Fruit fly (Drosophila melanogaster) whole organism, pupa: ENCODE data around the gene kuz.

Experiments used
- CG10348 ChIP-seq: fragments of 200-800 bp; sonication (Bioruptor generic); IDR thresholded peaks from 2 replicates; pipeline ENCODE4 v1.3.6; 2022; ENCODE audit warnings: missing biosample characterization, missing genetic modification characterization
- CG12605 ChIP-seq: fragments of 200-800 bp; sonication (Bioruptor generic); IDR thresholded peaks from 2 replicates; pipeline ENCODE4 v1.3.6; 2022; ENCODE audit warnings: missing biosample characterization, missing genetic modification characterization
- CG13204 ChIP-seq: fragments of 200-800 bp; sonication (Bioruptor generic); optimal IDR thresholded peaks from 2 replicates; lab custom pipeline; 2018; ENCODE audit warnings: missing biosample characterization, mild to moderate bottlenecking, missing genetic modification characterization, moderate library complexity
- CG14655 ChIP-seq: fragments of 200-800 bp; sonication (Bioruptor generic); optimal IDR thresholded peaks from 3 replicates; lab custom pipeline; 2017; ENCODE audit warnings: mild to moderate bottlenecking, missing biosample characterization, missing genetic modification reagents, missing genetic modification characterization
- CG15710 ChIP-seq: fragments of 200-800 bp; sonication (Bioruptor generic); optimal IDR thresholded peaks from 2 replicates; lab custom pipeline; 2018; ENCODE audit warnings: missing biosample characterization, mild to moderate bottlenecking, missing genetic modification characterization, moderate library complexity
- CG17806 ChIP-seq: fragments of 200-800 bp; sonication (Bioruptor generic); optimal IDR thresholded peaks from 2 replicates; lab custom pipeline; 2018; ENCODE audit warnings: missing biosample characterization, mild to moderate bottlenecking, missing genetic modification characterization, moderate library complexity
- CG32121 ChIP-seq: fragments of 200-800 bp; sonication (Bioruptor generic); IDR thresholded peaks from 2 replicates; pipeline ENCODE4 v1.3.6; 2022; ENCODE audit warnings: missing biosample characterization, missing genetic modification characterization
- CG34367 ChIP-seq: fragments of 200-800 bp; sonication (Bioruptor generic); optimal IDR thresholded peaks from 2 replicates; lab custom pipeline; 2018; ENCODE audit warnings: missing biosample characterization, mild to moderate bottlenecking, missing genetic modification characterization
- CG4496 ChIP-seq: fragments of 200-800 bp; sonication (Bioruptor generic); IDR thresholded peaks from 3 replicates; pipeline ENCODE4 v1.3.6; 2022; ENCODE audit warnings: missing biosample characterization, missing genetic modification characterization
- CG8159 ChIP-seq: fragments of 200-800 bp; sonication (Bioruptor generic); optimal IDR thresholded peaks from 3 replicates; lab custom pipeline; 2018; ENCODE audit warnings: missing biosample characterization, mild to moderate bottlenecking, missing genetic modification characterization, moderate library complexity
- CG8301 ChIP-seq: fragments of 200-800 bp; sonication (Bioruptor generic); optimal IDR thresholded peaks from 2 replicates; lab custom pipeline; 2018; ENCODE audit warnings: missing biosample characterization, mild to moderate bottlenecking, missing genetic modification characterization
- CG9948 ChIP-seq: fragments of 200-800 bp; sonication (Bioruptor generic); optimal IDR thresholded peaks from 2 replicates; lab custom pipeline; 2018; ENCODE audit warnings: missing biosample characterization, mild to moderate bottlenecking, missing genetic modification characterization, moderate library complexity
- D1 ChIP-seq: fragments of 200-800 bp; sonication (Bioruptor generic); optimal IDR thresholded peaks from 2 replicates; lab custom pipeline; 2018; ENCODE audit warnings: missing biosample characterization, mild to moderate bottlenecking, missing genetic modification characterization, moderate library complexity
- EcR ChIP-seq: fragments of 200-800 bp; sonication (Bioruptor generic); optimal IDR thresholded peaks from 3 replicates; lab custom pipeline; 2019; ENCODE audit warnings: missing biosample characterization, missing genetic modification characterization, mild to moderate bottlenecking, moderate library complexity, missing genetic modification reagents
- Ets98B ChIP-seq: fragments of 200-800 bp; sonication (Bioruptor generic); IDR thresholded peaks from 2 replicates; pipeline ENCODE4 v1.3.6; 2022; ENCODE audit warnings: missing biosample characterization, missing genetic modification characterization
- Pif1A ChIP-seq: fragments of 200-800 bp; sonication (Bioruptor generic); optimal IDR thresholded peaks from 3 replicates; lab custom pipeline; 2016; ENCODE audit warnings: missing biosample characterization, missing genetic modification characterization
- Pif1B ChIP-seq: fragments of 200-800 bp; sonication (Bioruptor generic); optimal IDR thresholded peaks from 3 replicates; lab custom pipeline; 2016; ENCODE audit warnings: missing biosample characterization, missing genetic modification characterization
- Snoo ChIP-seq: fragments of 200-800 bp; sonication (Bioruptor generic); optimal IDR thresholded peaks from 3 replicates; lab custom pipeline; 2017; ENCODE audit warnings: missing biosample characterization, mild to moderate bottlenecking, missing genetic modification characterization, inconsistent platforms
- fd96Ca ChIP-seq: fragments of 200-800 bp; sonication (Bioruptor generic); IDR thresholded peaks from 3 replicates; pipeline ENCODE4 v1.3.6; 2022; ENCODE audit warnings: missing biosample characterization, missing genetic modification characterization
- gl ChIP-seq: fragments of 200-800 bp; sonication (Bioruptor generic); optimal IDR thresholded peaks from 2 replicates; lab custom pipeline; 2018; ENCODE audit warnings: missing biosample characterization, mild to moderate bottlenecking, missing genetic modification characterization
- rn ChIP-seq: fragments of 200-800 bp; sonication (Bioruptor generic); IDR thresholded peaks from 2 replicates; pipeline ENCODE4 v1.3.6; 2022; ENCODE audit warnings: missing biosample characterization, missing genetic modification characterization

The kuz gene

DNA sequence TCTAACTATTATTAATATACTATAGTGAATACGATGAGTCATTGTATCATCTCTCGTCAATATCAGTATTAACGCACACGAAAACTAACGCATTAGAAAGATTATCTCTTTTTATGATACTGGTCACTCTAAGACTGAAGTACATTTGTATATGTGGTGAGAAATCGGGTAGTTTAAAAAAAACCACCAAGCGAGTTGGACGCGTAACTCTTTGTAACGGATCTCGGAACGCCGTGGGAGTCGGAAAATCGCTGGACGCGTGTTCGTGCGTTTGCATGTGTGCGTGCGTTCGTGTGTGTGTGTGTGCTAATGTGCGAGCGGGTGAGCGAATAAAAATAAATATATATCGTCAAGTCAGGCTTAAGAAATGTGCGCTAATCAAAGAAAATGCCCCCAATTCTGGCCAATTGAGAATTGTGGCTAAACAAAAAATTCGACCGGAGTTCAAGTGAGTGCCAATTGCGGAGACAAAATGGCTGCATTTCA is at the start of gene kuz:
TSS of gene kuz (plus strand) at position 167 of the 486 bp plus-strand sequence.
- TF ChIP-seq CG10348 (GFP tag; lab: Robert Waterston, UW) (no peak), CG4496 (GFP tag; lab: Robert Waterston, UW) (peak; percentile 70), Ets98B (GFP tag; lab: Robert Waterston, UW) (peak; percentile 70), CG32121 (GFP tag; lab: Robert Waterston, UW) (peak; percentile 66), CG34367 (tag; lab: Kevin White, UChicago) (peak; percentile 19), fd96Ca (GFP tag; lab: Robert Waterston, UW) (no peak; the same call in 2 of the 3 replicates), gl (tag; lab: Kevin White, UChicago) (peak; percentile 4), CG12605 (GFP tag; lab: Robert Waterston, UW) (peak; percentile 63; the same call in 1 of the 2 replicates), CG15710 (tag; lab: Kevin White, UChicago) (peak; percentile 5), CG8159 (tag; lab: Kevin White, UChicago) (peak; percentile 11), Pif1B (GFP tag; lab: Kevin White, UChicago) (peak; percentile 54), Pif1A (GFP tag; lab: Kevin White, UChicago) (peak; percentile 48), CG8301 (tag; lab: Kevin White, UChicago) (no peak), CG17806 (tag; lab: Kevin White, UChicago) (no peak), rn (GFP tag; lab: Robert Waterston, UW) (no peak; the same call in 1 of the 2 replicates), D1 (tag; lab: Kevin White, UChicago) (no peak), Snoo (no peak), CG9948 (tag; lab: Kevin White, UChicago) (no peak), CG14655 (GFP tag; lab: Kevin White, UChicago) (no peak), EcR (peak; percentile 56), CG13204 (GFP tag; lab: Kevin White, UChicago) (peak; percentile 1)

DNA sequence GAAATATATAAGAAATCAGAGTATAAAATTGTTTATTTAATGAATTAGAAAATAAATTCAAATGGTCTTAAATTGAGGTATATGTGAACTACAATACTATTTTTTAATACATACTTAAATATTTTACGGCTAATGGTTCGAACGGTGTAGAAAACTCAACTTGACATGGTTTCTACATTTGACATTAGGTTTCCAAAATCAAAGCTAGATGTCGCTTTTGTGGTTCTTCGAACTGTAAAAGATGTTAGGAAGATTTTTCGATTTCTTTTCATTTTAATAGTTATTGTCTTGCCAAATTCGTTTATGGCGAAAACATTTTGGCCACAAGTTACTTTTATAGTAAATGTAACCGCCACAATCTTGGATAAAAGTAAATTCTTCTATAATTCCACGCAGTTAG is 49.5 kb upstream of the kuz start:
- TF ChIP-seq CG12605 (GFP tag; lab: Robert Waterston, UW): no peak
- no peak for TF ChIP-seq CG14655 (GFP tag; lab: Kevin White, UChicago)
- TF ChIP-seq D1 (tag; lab: Kevin White, UChicago): peak; percentile 69

DNA sequence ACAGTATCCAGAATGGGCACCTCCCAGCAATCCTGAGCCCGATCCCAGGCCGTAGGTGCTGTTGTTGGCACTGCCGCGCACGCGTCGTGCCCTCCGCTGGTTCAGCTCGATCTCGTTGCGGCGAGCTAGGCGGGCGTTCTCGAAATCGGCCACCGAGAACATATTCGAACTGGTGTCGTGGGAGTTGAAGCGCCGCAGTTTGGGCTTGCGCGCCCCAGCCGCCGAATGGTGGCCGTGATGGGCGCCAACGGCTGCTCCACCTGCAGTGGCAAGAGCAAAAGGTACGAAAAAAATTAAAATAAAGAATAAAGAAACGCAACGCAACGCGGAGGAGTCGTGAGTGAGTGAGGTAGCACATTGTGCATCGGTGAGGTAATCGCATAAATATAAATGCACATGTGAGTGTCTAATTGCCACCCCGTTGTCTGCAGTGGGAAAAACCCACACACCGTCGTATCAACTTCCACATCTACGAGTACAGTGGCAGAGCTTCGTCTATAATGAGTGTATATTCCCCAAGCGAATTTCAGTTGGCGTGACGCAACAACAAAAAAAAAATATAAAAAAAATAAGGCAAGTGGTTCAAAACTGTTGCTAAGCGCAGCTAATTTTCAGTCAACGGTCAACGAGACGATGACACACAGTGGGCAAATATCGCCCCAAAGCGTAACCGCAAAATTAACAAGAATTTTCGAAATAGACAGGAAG is 40.3 kb upstream of the kuz start:
- TF ChIP-seq fd96Ca (GFP tag; lab: Robert Waterston, UW): no peak; the same call in 2 of the 3 replicates
- no peak for TF ChIP-seq D1 (tag; lab: Kevin White, UChicago)
- no peak for TF ChIP-seq CG8301 (tag; lab: Kevin White, UChicago)
- no peak for TF ChIP-seq CG12605 (GFP tag; lab: Robert Waterston, UW)
- TF ChIP-seq Pif1B (GFP tag; lab: Kevin White, UChicago): no peak
- TF ChIP-seq Pif1A (GFP tag; lab: Kevin White, UChicago): no peak
- TF ChIP-seq CG8159 (tag; lab: Kevin White, UChicago): no peak
- no peak for TF ChIP-seq CG32121 (GFP tag; lab: Robert Waterston, UW)
- no peak for TF ChIP-seq CG34367 (tag; lab: Kevin White, UChicago)
- TF ChIP-seq CG13204 (GFP tag; lab: Kevin White, UChicago): no peak
- no peak for TF ChIP-seq Ets98B (GFP tag; lab: Robert Waterston, UW)
- no peak for TF ChIP-seq CG17806 (tag; lab: Kevin White, UChicago)
- TF ChIP-seq CG9948 (tag; lab: Kevin White, UChicago): no peak
- no peak for TF ChIP-seq CG14655 (GFP tag; lab: Kevin White, UChicago)

DNA sequence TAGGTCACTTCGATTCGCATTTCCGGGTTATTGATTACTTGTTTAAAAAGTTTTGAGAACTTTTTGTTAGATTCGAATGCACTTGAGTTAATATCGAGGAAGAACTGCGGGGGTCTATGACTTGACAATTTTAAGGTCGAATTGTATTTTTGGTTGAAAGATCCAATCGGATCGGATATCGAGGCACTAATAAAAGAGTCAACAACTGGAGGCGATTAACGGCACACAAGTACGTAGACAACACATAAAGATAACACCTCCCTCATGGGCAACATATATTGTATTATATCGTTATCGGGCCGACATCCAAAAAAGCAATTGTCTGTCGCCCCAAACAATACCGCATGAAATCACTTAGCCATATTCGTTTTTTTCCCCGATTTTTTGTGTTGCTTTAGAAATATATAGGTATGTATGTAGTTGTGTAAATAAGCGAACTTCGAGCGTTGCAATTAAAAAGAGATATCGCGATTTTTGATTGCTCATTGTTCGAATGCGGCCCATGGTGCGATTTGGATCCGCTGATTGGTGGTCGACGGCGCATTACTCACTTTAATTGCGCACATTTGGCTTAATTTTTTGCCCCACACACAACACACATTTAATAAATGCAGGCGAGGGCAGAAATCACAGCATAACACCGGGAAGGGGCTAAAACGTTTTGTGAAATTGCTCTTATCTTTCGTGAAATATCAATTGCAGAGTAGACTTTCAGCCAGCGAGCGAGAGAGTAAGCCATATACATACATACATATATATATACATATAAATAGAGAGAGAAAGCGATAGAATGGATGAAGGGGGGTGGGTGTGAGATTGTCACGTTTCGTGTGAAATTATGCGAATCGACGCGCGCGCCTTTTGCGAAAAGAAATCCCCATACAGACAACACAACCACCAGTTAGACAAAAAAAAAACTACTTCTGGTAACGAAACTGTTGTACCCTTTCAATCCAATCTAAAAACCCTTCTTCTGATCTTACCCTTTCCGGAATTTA is 38.8 kb upstream of the kuz start:
- TF ChIP-seq D1 (tag; lab: Kevin White, UChicago) (no peak), CG17806 (tag; lab: Kevin White, UChicago) (no peak), rn (GFP tag; lab: Robert Waterston, UW) (no peak), Pif1B (GFP tag; lab: Kevin White, UChicago) (no peak), CG4496 (GFP tag; lab: Robert Waterston, UW) (0 out of 3 replicates have a peak, but pooled peaks have one; percentile 23), Snoo (no peak), CG13204 (GFP tag; lab: Kevin White, UChicago) (no peak), CG9948 (tag; lab: Kevin White, UChicago) (no peak)
